Worm (Caenorhabditis elegans) whole organism, young adult: Measurements from ENCODE around the gene srh-1.

ENCODE experiments used
- B0019.2 ChIP-seq: fragments of 200-800 bp; sonication (Bioruptor generic); conservative IDR thresholded peaks from 2 replicates; pipeline ENCODE4 v1.3.6; 2022; ENCODE audit warnings: missing genetic modification reagents, missing genetic modification characterization, missing compliant biosample characterization
- B0336.3 ChIP-seq: fragments of 200-800 bp; sonication (Bioruptor generic); IDR thresholded peaks from 2 replicates; pipeline ENCODE4 v1.3.6; 2022; ENCODE audit warnings: missing genetic modification characterization, missing compliant biosample characterization
- C06A6.2 ChIP-seq: fragments of 200-800 bp; sonication (Bioruptor generic); conservative IDR thresholded peaks from 2 replicates; pipeline ENCODE4 v1.3.6; 2022; ENCODE audit warnings: missing genetic modification characterization, missing compliant biosample characterization
- F23B12.7 ChIP-seq: sonication (generic microtip); optimal IDR thresholded peaks from 2 replicates; lab custom pipeline; 2017; ENCODE audit warnings: missing genetic modification characterization, mild to moderate bottlenecking, missing compliant biosample characterization, antibody characterized with exemption, moderate library complexity; ENCODE audit not compliant: insufficient read depth
- K11D2.4 ChIP-seq: fragments of 200-800 bp; sonication (Bioruptor generic); IDR thresholded peaks from 2 replicates; pipeline ENCODE4 v1.3.6; 2022; ENCODE audit warnings: missing genetic modification reagents, missing genetic modification characterization, missing compliant biosample characterization
- K12H6.12 ChIP-seq: fragments of 200-800 bp; sonication (Bioruptor generic); optimal IDR thresholded peaks from 2 replicates; lab custom pipeline; 2018; ENCODE audit warnings: mild to moderate bottlenecking, missing genetic modification characterization, missing compliant biosample characterization
- Y53G8AR.9 ChIP-seq: fragments of 200-800 bp; sonication (Bioruptor generic); conservative IDR thresholded peaks from 2 replicates; pipeline ENCODE4 v1.3.6; 2022; ENCODE audit warnings: missing genetic modification reagents, missing genetic modification characterization, missing compliant biosample characterization
- Y67H2A.10 ChIP-seq: fragments of 200-800 bp; sonication (Bioruptor generic); conservative IDR thresholded peaks from 2 replicates; pipeline ENCODE4 v1.3.6; 2022; ENCODE audit warnings: missing genetic modification reagents, missing genetic modification characterization, missing compliant biosample characterization
- ZK185.1 ChIP-seq: sonication (generic microtip); optimal IDR thresholded peaks from 2 replicates; lab custom pipeline; 2016; ENCODE audit warnings: mild to moderate bottlenecking, missing genetic modification characterization, missing compliant biosample characterization; ENCODE audit not compliant: poor library complexity, severe bottlenecking
- ama-1 ChIP-seq, 3 experiments: fragments of 150-350 bp in 1 of 3; sonication (generic microtip) in 2 of 3; optimal IDR thresholded peaks; 2 replicates each; lab custom pipeline; 2014 to 2018; ENCODE audit warnings: missing biosample characterization in 2 of 3, missing genetic modification characterization in 2 of 3, missing genetic modification reagents in 2 of 3
- atf-7 ChIP-seq: sonication (generic microtip); optimal IDR thresholded peaks from 2 replicates; lab custom pipeline; 2017; ENCODE audit warnings: mild to moderate bottlenecking, missing genetic modification characterization, missing compliant biosample characterization
- attf-6 ChIP-seq: fragments of 200-800 bp; sonication (Bioruptor generic); IDR thresholded peaks from 2 replicates; pipeline ENCODE4 v1.3.6; 2022; ENCODE audit warnings: missing genetic modification reagents, missing genetic modification characterization, missing compliant biosample characterization
- bed-1 ChIP-seq: fragments of 200-800 bp; sonication (Bioruptor generic); IDR thresholded peaks from 2 replicates; pipeline ENCODE4 v1.3.6; 2022; ENCODE audit warnings: missing genetic modification reagents, missing genetic modification characterization, missing compliant biosample characterization
- bed-2 ChIP-seq: fragments of 200-800 bp; sonication (Bioruptor generic); IDR thresholded peaks from 2 replicates; pipeline ENCODE4 v1.3.6; 2022; ENCODE audit warnings: missing genetic modification reagents, missing genetic modification characterization, missing compliant biosample characterization
- cebp-1 ChIP-seq, 2 experiments: fragments of 200-800 bp in 1 of 2; sonication (Bioruptor generic) in 1 of 2; sonication (generic microtip) in 1 of 2; IDR thresholded peaks in 1 of 2; optimal IDR thresholded peaks in 1 of 2; 2 replicates each; pipeline versions ENCODE4 v1.3.6 to Lab custom; 2017 to 2022; ENCODE audit warnings: missing compliant biosample characterization in 2 of 2, missing genetic modification characterization in 2 of 2, mild to moderate bottlenecking in 1 of 2, missing genetic modification reagents in 1 of 2, moderate library complexity in 1 of 2
- ceh-58 ChIP-seq: fragments of 200-800 bp; sonication (Bioruptor generic); IDR thresholded peaks from 2 replicates; pipeline ENCODE4 v1.3.6; 2022; ENCODE audit warnings: missing genetic modification characterization, missing compliant biosample characterization
- egl-44 ChIP-seq: fragments of 200-800 bp; sonication (Bioruptor generic); IDR thresholded peaks from 2 replicates; pipeline ENCODE4 v1.3.6; 2022; ENCODE audit warnings: missing genetic modification reagents, missing genetic modification characterization, missing compliant biosample characterization
- ekl-4 ChIP-seq: fragments of 200-800 bp; sonication (Bioruptor generic); IDR thresholded peaks from 2 replicates; pipeline ENCODE4 v1.3.6; 2022; ENCODE audit warnings: missing genetic modification reagents, missing genetic modification characterization, missing compliant biosample characterization
- ets-4 ChIP-seq: fragments of 200-800 bp; sonication (Bioruptor generic); optimal IDR thresholded peaks from 2 replicates; lab custom pipeline; 2018; ENCODE audit warnings: mild to moderate bottlenecking, missing genetic modification characterization, missing compliant biosample characterization
- gei-17 ChIP-seq: fragments of 200-800 bp; sonication (Bioruptor generic); optimal IDR thresholded peaks from 2 replicates; lab custom pipeline; 2018; ENCODE audit warnings: mild to moderate bottlenecking, missing genetic modification characterization, missing compliant biosample characterization
- hmg-1.2 ChIP-seq: fragments of 200-800 bp; sonication (Bioruptor generic); IDR thresholded peaks from 2 replicates; pipeline ENCODE4 v1.3.6; 2022; ENCODE audit warnings: missing genetic modification reagents, missing genetic modification characterization, missing compliant biosample characterization
- hrde-1 ChIP-seq: sonication (generic microtip); optimal IDR thresholded peaks from 2 replicates; lab custom pipeline; 2016; ENCODE audit warnings: missing genetic modification characterization, mild to moderate bottlenecking, missing compliant biosample characterization, moderate library complexity, missing genotype, missing genetic modification reagents, borderline replicate concordance
- let-526 ChIP-seq: fragments of 200-800 bp; sonication (Bioruptor generic); IDR thresholded peaks from 2 replicates; pipeline ENCODE4 v1.3.6; 2022; ENCODE audit warnings: missing genetic modification reagents, missing genetic modification characterization, missing compliant biosample characterization
- lin-26 ChIP-seq: fragments of 200-800 bp; sonication (Bioruptor generic); IDR thresholded peaks from 2 replicates; pipeline ENCODE4 v1.3.6; 2022; ENCODE audit warnings: missing genetic modification reagents, missing genetic modification characterization, missing compliant biosample characterization
- lin-35 ChIP-seq, 3 experiments: fragments of 150-350 bp in 2 of 3; sonication (generic microtip) in 1 of 3; optimal IDR thresholded peaks; 2 replicates each; lab custom pipeline; 2014 to 2018; ENCODE audit warnings: missing biosample characterization in 3 of 3, missing genetic modification characterization in 3 of 3, missing genetic modification reagents in 3 of 3
- lsy-27 ChIP-seq: sonication (generic microtip); optimal IDR thresholded peaks from 2 replicates; lab custom pipeline; 2017; ENCODE audit warnings: missing genetic modification characterization, mild to moderate bottlenecking, missing compliant biosample characterization, antibody characterized with exemption, missing genotype, borderline replicate concordance; ENCODE audit not compliant: insufficient read depth
- madf-6 ChIP-seq: fragments of 200-800 bp; sonication (Bioruptor generic); IDR thresholded peaks from 2 replicates; pipeline ENCODE4 v1.3.6; 2022; ENCODE audit warnings: missing genetic modification reagents, missing genetic modification characterization, missing compliant biosample characterization
- mcd-1 ChIP-seq: fragments of 200-800 bp; sonication (Bioruptor generic); IDR thresholded peaks from 2 replicates; pipeline ENCODE4 v1.3.6; 2022; ENCODE audit warnings: missing genetic modification reagents, missing genetic modification characterization, missing compliant biosample characterization
- nhr-179 ChIP-seq: sonication (generic microtip); optimal IDR thresholded peaks from 2 replicates; lab custom pipeline; 2016; ENCODE audit warnings: mild to moderate bottlenecking, missing genetic modification characterization, missing compliant biosample characterization
- pbrm-1 ChIP-seq: fragments of 200-800 bp; sonication (Bioruptor generic); IDR thresholded peaks from 2 replicates; pipeline ENCODE4 v1.3.6; 2022; ENCODE audit warnings: missing genetic modification reagents, missing genetic modification characterization, missing compliant biosample characterization
- pha-4 ChIP-seq: fragments of 150-350 bp; sonication (generic microtip); optimal IDR thresholded peaks from 2 replicates; lab custom pipeline; 2014; ENCODE audit warnings: missing biosample characterization, missing genetic modification reagents, missing genetic modification characterization
- rec-8 ChIP-seq, 2 experiments: sonication (generic microtip); optimal IDR thresholded peaks; 2 replicates each; lab custom pipeline; 2016; ENCODE audit warnings: mild to moderate bottlenecking in 2 of 2, missing genetic modification characterization in 2 of 2, missing genetic modification reagents in 2 of 2, missing genotype in 2 of 2, missing biosample characterization in 1 of 2, missing compliant biosample characterization in 1 of 2, moderate library complexity in 1 of 2
- rpc-1 ChIP-seq, 2 experiments: fragments of 150-350 bp in 1 of 2; sonication (generic microtip) in 1 of 2; optimal IDR thresholded peaks; 2 replicates each; lab custom pipeline; 2014 to 2018; ENCODE audit warnings: missing biosample characterization in 1 of 2, missing genetic modification characterization in 1 of 2, missing genetic modification reagents in 1 of 2, missing genotype in 1 of 2
- sdz-38 ChIP-seq: sonication (generic microtip); optimal IDR thresholded peaks from 2 replicates; lab custom pipeline; 2016; ENCODE audit warnings: missing genotype, missing genetic modification characterization, missing compliant biosample characterization
- snpc-1.3 ChIP-seq: sonication (generic microtip); optimal IDR thresholded peaks from 2 replicates; lab custom pipeline; 2017; ENCODE audit warnings: missing genetic modification characterization, mild to moderate bottlenecking, missing compliant biosample characterization, antibody characterized with exemption, moderate library complexity, missing genotype, missing genetic modification reagents; ENCODE audit not compliant: insufficient read depth
- snpc-3.4 ChIP-seq: sonication (generic microtip); optimal IDR thresholded peaks from 2 replicates; lab custom pipeline; 2017; ENCODE audit warnings: missing genetic modification characterization, mild to moderate bottlenecking, missing compliant biosample characterization, antibody characterized with exemption, moderate library complexity, missing genotype, missing genetic modification reagents
- zfh-2 ChIP-seq: fragments of 200-800 bp; sonication (Bioruptor generic); conservative IDR thresholded peaks from 2 replicates; pipeline ENCODE4 v1.3.6; 2022; ENCODE audit warnings: missing genetic modification reagents, missing genetic modification characterization, missing compliant biosample characterization
- ztf-22 ChIP-seq: fragments of 200-800 bp; sonication (Bioruptor generic); optimal IDR thresholded peaks from 2 replicates; lab custom pipeline; 2018; ENCODE audit warnings: mild to moderate bottlenecking, missing genetic modification characterization, moderate library complexity, missing compliant biosample characterization
- ztf-26 ChIP-seq: sonication (generic microtip); optimal IDR thresholded peaks from 2 replicates; lab custom pipeline; 2017; ENCODE audit warnings: missing genetic modification characterization, missing compliant biosample characterization
- ztf-3 ChIP-seq: fragments of 200-800 bp; sonication (Bioruptor generic); optimal IDR thresholded peaks from 2 replicates; lab custom pipeline; 2018; ENCODE audit warnings: mild to moderate bottlenecking, missing genetic modification characterization, missing compliant biosample characterization

srh-1 gene

DNA sequence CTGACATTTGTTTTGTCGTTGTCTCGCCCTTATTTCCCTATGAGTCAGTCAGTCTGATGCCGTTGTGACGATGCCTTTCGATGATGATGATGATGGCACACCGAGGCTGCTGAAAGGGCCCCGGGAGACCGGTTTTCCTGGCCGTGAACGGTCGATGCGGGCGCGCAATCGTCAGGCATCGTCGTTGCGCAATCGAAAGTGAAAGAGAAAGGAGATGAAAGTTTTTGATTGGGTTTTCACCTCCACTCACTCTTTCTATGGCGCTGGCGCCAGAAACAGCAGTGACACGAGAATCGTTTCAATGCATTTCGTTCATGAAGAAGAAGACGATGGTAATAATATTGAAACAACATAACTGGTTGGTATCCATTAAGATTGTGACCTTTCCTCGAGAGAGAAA is 47.3 kb downstream of the srh-1 start (continued):
- TF ChIP-seq pbrm-1 = peak; percentile 49; the same call in 1 of the 2 replicates
- no peak for TF ChIP-seq bed-1
- TF ChIP-seq cebp-1 (GFP tag; IDR thresholded peaks at IDR 0.05; lab: Robert Waterston, UW) = no peak
- TF ChIP-seq cebp-1 (tag; optimal IDR thresholded peaks at IDR 0.05; lab: Kevin White, UChicago) = peak; percentile 16
- no peak for TF ChIP-seq F23B12.7

DNA sequence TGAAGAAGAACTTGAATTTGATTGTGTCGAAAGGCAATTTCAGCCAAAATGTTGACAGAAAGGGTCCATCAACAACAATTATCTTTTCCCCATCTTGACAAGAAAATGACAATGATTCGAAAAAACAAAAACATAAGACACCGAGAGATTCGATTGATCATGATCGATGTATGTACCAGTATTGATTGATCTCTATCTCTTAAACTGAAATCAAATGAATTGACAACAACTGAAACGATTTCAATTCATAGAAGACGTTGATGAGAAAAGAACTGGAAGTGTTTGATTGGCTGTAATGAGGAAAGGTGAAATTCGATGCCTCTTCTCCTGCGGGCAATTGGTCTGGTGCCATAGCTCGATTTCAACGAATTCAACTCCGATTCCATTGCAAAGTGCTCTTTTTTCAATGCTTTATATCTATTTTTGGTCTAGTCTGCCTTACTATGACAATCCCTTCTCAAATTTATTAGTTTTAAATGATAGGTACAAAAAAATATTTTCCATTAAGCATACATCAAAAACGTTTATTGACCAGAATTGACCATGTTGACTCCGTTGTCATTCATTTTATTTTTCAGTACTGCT is 47.8 kb downstream of the srh-1 start:
- 0 out of 2 replicates have a peak, but pooled peaks have one; percentile 53 for TF ChIP-seq let-526 (GFP tag; lab: Robert Waterston, UW)
- TF ChIP-seq C06A6.2 (GFP tag; lab: Robert Waterston, UW) = no peak
- TF ChIP-seq ZK185.1 = peak; percentile 11
- TF ChIP-seq pbrm-1 = peak; percentile 0; the same call in 1 of the 2 replicates
- TF ChIP-seq gei-17 (GFP tag; lab: Kevin White, UChicago) = no peak
- 0 out of 2 replicates have a peak, but pooled peaks have one; percentile 49 for TF ChIP-seq K11D2.4 (GFP tag; lab: Robert Waterston, UW)
- peak; percentile 29; the same call in 1 of the 2 replicates for TF ChIP-seq ekl-4 (GFP tag; lab: Robert Waterston, UW)
- no peak for TF ChIP-seq bed-2
- 0 out of 2 replicates have a peak, but pooled peaks have one; percentile 14 for TF ChIP-seq Y53G8AR.9 (GFP tag; lab: Robert Waterston, UW)

DNA sequence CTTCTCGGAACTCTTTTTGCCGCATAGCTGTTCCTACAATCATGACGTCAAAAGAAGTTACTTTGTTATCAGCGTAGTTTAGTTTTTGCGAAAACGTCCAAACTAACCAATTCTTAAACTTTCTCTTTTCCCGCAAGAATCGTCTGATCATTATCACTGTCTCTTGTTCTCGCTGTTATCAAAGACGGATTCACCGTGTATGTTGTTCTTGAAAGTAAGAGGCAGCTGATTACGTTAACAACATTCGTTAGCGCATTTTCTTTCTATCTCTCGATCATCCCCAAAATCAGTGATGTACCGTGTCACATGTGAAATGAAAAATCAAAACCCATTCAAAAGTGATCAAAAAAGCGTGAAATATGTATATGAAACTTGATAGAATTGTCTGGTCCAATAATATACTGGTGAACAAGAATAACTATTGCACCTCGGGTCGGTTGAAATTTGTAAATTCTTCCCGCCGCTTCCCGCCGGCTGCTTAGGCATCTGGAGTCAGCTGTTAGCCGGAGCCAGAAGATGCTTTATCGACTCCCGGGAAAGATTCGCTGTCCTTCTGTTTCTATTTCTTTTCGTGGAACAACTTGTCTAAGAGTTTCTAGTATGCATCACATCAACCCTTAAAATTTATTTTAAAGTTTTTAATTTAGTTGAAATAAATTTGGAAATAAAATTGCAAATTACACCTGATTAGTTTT is 49.0 kb downstream of the srh-1 start:
- no peak for TF ChIP-seq pha-4 (tag; lab: Kevin White, UChicago)
- TF ChIP-seq sdz-38 (tag; lab: Kevin White, UChicago) = no peak
- no peak for TF ChIP-seq ceh-58 (GFP tag; lab: Robert Waterston, UW)
- TF ChIP-seq lsy-27 (tag; lab: Kevin White, UChicago) = peak; percentile 2
- no peak for TF ChIP-seq mcd-1
- no peak for TF ChIP-seq lin-26
- no peak for TF ChIP-seq Y67H2A.10
- TF ChIP-seq pbrm-1 = no peak
- no peak for TF ChIP-seq ztf-3
- no peak for TF ChIP-seq B0336.3
- no peak for TF ChIP-seq hmg-1.2
- no peak for TF ChIP-seq rec-8 (tag; optimal IDR thresholded peaks at IDR 0.05; lab: Kevin White, UChicago)
- TF ChIP-seq madf-6 (GFP tag; lab: Robert Waterston, UW) = no peak
- no peak for TF ChIP-seq snpc-3.4 (tag; lab: Kevin White, UChicago)
- TF ChIP-seq attf-6 (GFP tag; lab: Robert Waterston, UW) = no peak
- TF ChIP-seq ets-4 (GFP tag; lab: Kevin White, UChicago) = peak; percentile 30
- TF ChIP-seq atf-7 = no peak
- no peak for TF ChIP-seq hrde-1 (tag; lab: Kevin White, UChicago)
- TF ChIP-seq lin-35 (GFP tag; optimal IDR thresholded peaks at IDR 0.05; lab: Kevin White, UChicago) = peak in 1 of 3 experiments; percentile 22
- no peak for TF ChIP-seq snpc-1.3
- no peak for TF ChIP-seq ZK185.1
- TF ChIP-seq let-526 (GFP tag; lab: Robert Waterston, UW) = no peak
- TF ChIP-seq egl-44 (GFP tag; lab: Robert Waterston, UW) = no peak
- TF ChIP-seq K12H6.12 (tag; lab: Kevin White, UChicago) = no peak
- no peak for TF ChIP-seq rpc-1 (optimal IDR thresholded peaks at IDR 0.05; lab: Kevin White, UChicago)
- TF ChIP-seq rpc-1 (tag; optimal IDR thresholded peaks at IDR 0.05; lab: Kevin White, UChicago) = no peak
- no peak for TF ChIP-seq nhr-179 (tag; lab: Kevin White, UChicago)
- TF ChIP-seq B0019.2 (GFP tag; lab: Robert Waterston, UW) = no peak
- no peak for TF ChIP-seq ztf-22 (GFP tag; lab: Kevin White, UChicago)
- no peak for TF ChIP-seq zfh-2
- TF ChIP-seq ama-1 (optimal IDR thresholded peaks at IDR 0.05; lab: Kevin White, UChicago) = no peak
- TF ChIP-seq ama-1 (GFP tag; optimal IDR thresholded peaks at IDR 0.05; lab: Kevin White, UChicago) = peak in 1 of 2 experiments; percentile 4
- no peak for TF ChIP-seq ztf-26
